Worm (Caenorhabditis elegans): ENCODE results near the gene nhr-50.

nhr-50 gene

ce11 chrV:16016977-16017376 is 16.5 kb upstream of the nhr-50 start:
- TF ChIP-seq nhr-43 (tag; optimal IDR thresholded peaks at IDR 0.05; ENCODE audit: poor library complexity, severe bottlenecking) (no peak), nhr-67 (tag; optimal IDR thresholded peaks at IDR 0.05) (no peak), sea-2 (GFP tag; optimal IDR thresholded peaks at IDR 0.05) (no peak)

- TF ChIP-seq nhr-43 (tag; optimal IDR thresholded peaks at IDR 0.05; ENCODE audit: poor library complexity, severe bottlenecking) (no peak), nhr-237 (tag; optimal IDR thresholded peaks at IDR 0.05) (no peak), lin-39 (tag; optimal IDR thresholded peaks at IDR 0.05) (no peak), ceh-82 (tag; optimal IDR thresholded peaks at IDR 0.05) (no peak), nhr-28 (tag; optimal IDR thresholded peaks at IDR 0.05) (no peak), ceh-9 (tag; optimal IDR thresholded peaks at IDR 0.05) (no peak), unc-62 (GFP tag; optimal IDR thresholded peaks at IDR 0.05) (no peak), unc-39 (tag; optimal IDR thresholded peaks at IDR 0.05) (no peak), ceh-16 (tag; optimal IDR thresholded peaks at IDR 0.05) (no peak), ama-1 (optimal IDR thresholded peaks at IDR 0.05) (no peak), nhr-12 (tag; optimal IDR thresholded peaks at IDR 0.05) (no peak), aly-2 (tag; optimal IDR thresholded peaks at IDR 0.05) (no peak), elt-3 (tag; optimal IDR thresholded peaks at IDR 0.05) (no peak), egl-5 (tag; optimal IDR thresholded peaks at IDR 0.05) (no peak), ztf-11 (tag; optimal IDR thresholded peaks at IDR 0.05) (no peak), fkh-10 (GFP tag; optimal IDR thresholded peaks at IDR 0.05) (no peak), fkh-2 (tag; optimal IDR thresholded peaks at IDR 0.05) (no peak)
Measured at ce11 chrV:16015652-16016051, 15.2 kb upstream of the nhr-50 start, which contains the start of gene str-232. str-232 (minus strand) TSS chrV:16015752.

DNA sequence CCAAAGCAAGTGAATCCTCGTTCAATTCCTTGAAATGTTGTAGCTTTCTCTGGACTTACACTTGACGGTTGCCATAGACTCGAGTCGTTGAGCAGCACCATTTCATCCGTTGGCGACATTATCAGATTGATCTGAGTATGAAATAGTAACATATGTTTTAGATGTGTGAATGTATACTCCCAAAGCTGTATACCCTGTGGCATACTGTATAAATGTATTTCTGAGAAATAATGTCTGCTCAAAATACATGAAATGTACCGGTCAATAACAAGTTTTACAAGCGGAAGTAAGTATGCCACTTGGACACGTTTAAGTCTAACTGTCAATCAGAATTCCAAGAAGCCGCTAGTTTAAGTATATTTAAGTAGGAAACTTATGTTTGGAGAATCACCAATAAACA is 9.1 kb upstream of the nhr-50 start, which contains the start of gene str-233:
Gene str-233 (minus strand): TSS at position 101 of the 400 bp plus-strand sequence.
- no peak for TF ChIP-seq ceh-16 (tag; optimal IDR thresholded peaks at IDR 0.05)

DNA sequence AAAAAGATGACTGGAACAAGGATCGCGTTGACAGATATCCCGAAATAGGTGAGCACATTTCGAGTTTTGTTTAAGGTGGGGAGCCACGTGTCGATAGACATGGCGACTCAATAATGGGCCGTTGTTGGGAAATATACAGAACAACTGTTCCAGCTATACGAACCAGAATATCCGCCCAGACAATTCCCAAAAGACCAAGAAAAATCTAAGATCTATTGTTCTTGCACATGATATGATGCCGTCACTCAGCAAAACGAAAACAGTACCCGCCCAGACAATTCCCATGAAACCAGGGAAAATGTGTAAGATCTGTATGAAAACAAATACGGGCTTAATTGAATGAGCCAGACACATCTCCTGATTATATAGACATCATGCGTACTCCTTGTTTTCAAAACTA is 7.1 kb upstream of the nhr-50 start, which contains the start of gene str-231:
Gene str-231 (minus strand): TSS at position 101 of the 400 bp plus-strand sequence.
- no peak for TF ChIP-seq elt-1 (tag; optimal IDR thresholded peaks at IDR 0.05)
- TF ChIP-seq mdl-1 (tag; optimal IDR thresholded peaks at IDR 0.05): no peak
- TF ChIP-seq skn-1 (tag; optimal IDR thresholded peaks at IDR 0.05): no peak
- TF ChIP-seq nfya-1 (tag; optimal IDR thresholded peaks at IDR 0.05; ENCODE audit: insufficient read depth): no peak
- no peak for TF ChIP-seq R02D3.7 (tag; optimal IDR thresholded peaks at IDR 0.05)
- no peak for TF ChIP-seq egl-5 (tag; optimal IDR thresholded peaks at IDR 0.05)
- TF ChIP-seq mml-1 (tag; optimal IDR thresholded peaks at IDR 0.05): no peak
- TF ChIP-seq unc-39 (tag; optimal IDR thresholded peaks at IDR 0.05): no peak
- no peak for TF ChIP-seq pqm-1 (tag; optimal IDR thresholded peaks at IDR 0.05)
- no peak for TF ChIP-seq daf-12 (tag; optimal IDR thresholded peaks at IDR 0.05)
- no peak for TF ChIP-seq nhr-76 (tag; optimal IDR thresholded peaks at IDR 0.05)
- no peak for TF ChIP-seq eor-1 (tag; optimal IDR thresholded peaks at IDR 0.05)
- TF ChIP-seq ceh-28 (tag; optimal IDR thresholded peaks at IDR 0.05): no peak
- no peak for TF ChIP-seq nhr-237 (tag; optimal IDR thresholded peaks at IDR 0.05)
- no peak for TF ChIP-seq sea-2 (GFP tag; optimal IDR thresholded peaks at IDR 0.05)
- no peak for TF ChIP-seq tbx-2 (tag; optimal IDR thresholded peaks at IDR 0.05)
- no peak for TF ChIP-seq fos-1 (tag; optimal IDR thresholded peaks at IDR 0.05)
- no peak for TF ChIP-seq nhr-23 (tag; optimal IDR thresholded peaks at IDR 0.05)
- TF ChIP-seq nhr-12 (tag; optimal IDR thresholded peaks at IDR 0.05): no peak
- TF ChIP-seq fkh-2 (tag; optimal IDR thresholded peaks at IDR 0.05): no peak

ce11 chrV:16002288-16002687 is 1.9 kb upstream of the nhr-50 start, which contains the start of gene nhr-63:
nhr-63 (plus strand) TSS chrV:16002588.
- TF ChIP-seq fkh-10 (GFP tag; optimal IDR thresholded peaks at IDR 0.05): no peak
- no peak for TF ChIP-seq zag-1 (tag; optimal IDR thresholded peaks at IDR 0.05)
- no peak for TF ChIP-seq aly-2 (tag; optimal IDR thresholded peaks at IDR 0.05)
- no peak for TF ChIP-seq mdl-1 (tag; optimal IDR thresholded peaks at IDR 0.05)
- no peak for TF ChIP-seq elt-2 (tag; optimal IDR thresholded peaks at IDR 0.05)
- no peak for TF ChIP-seq nhr-77 (tag; optimal IDR thresholded peaks at IDR 0.05)
- TF ChIP-seq unc-39 (tag; optimal IDR thresholded peaks at IDR 0.05): no peak

Measured in whole organism, L3 larva.